Worm (Caenorhabditis elegans): Measurements from ENCODE around the gene R144.6.

R144.6 gene

ce11 chrIII:4956566-4956965 lies 48.0 kb downstream of the R144.6 start, which contains the start of gene C26E6.1:
Gene C26E6.1, plus strand, starts transcription at chrIII:4956866.
- TF ChIP-seq mab-5 (tag; optimal IDR thresholded peaks at IDR 0.05) (no peak), nhr-28 (tag; optimal IDR thresholded peaks at IDR 0.05) (no peak), drap-1 (GFP tag; optimal IDR thresholded peaks at IDR 0.05) (no peak), ham-2 (GFP tag; optimal IDR thresholded peaks at IDR 0.05) (no peak), mep-1 (tag; optimal IDR thresholded peaks at IDR 0.05) (no peak), lin-32 (GFP tag; optimal IDR thresholded peaks at IDR 0.05) (no peak), zip-8 (tag; optimal IDR thresholded peaks at IDR 0.05) (no peak), sem-2 (GFP tag; optimal IDR thresholded peaks at IDR 0.05) (no peak), ztf-11 (tag; optimal IDR thresholded peaks at IDR 0.05) (no peak), tbx-8 (GFP tag; optimal IDR thresholded peaks at IDR 0.05) (no peak)
